Fruit fly (Drosophila melanogaster): Measurements from ENCODE around the gene CG33644.
A peak's percentile ranks its signal among the peaks of the same experiment; 100 is the strongest.

CG33644 gene

DNA sequence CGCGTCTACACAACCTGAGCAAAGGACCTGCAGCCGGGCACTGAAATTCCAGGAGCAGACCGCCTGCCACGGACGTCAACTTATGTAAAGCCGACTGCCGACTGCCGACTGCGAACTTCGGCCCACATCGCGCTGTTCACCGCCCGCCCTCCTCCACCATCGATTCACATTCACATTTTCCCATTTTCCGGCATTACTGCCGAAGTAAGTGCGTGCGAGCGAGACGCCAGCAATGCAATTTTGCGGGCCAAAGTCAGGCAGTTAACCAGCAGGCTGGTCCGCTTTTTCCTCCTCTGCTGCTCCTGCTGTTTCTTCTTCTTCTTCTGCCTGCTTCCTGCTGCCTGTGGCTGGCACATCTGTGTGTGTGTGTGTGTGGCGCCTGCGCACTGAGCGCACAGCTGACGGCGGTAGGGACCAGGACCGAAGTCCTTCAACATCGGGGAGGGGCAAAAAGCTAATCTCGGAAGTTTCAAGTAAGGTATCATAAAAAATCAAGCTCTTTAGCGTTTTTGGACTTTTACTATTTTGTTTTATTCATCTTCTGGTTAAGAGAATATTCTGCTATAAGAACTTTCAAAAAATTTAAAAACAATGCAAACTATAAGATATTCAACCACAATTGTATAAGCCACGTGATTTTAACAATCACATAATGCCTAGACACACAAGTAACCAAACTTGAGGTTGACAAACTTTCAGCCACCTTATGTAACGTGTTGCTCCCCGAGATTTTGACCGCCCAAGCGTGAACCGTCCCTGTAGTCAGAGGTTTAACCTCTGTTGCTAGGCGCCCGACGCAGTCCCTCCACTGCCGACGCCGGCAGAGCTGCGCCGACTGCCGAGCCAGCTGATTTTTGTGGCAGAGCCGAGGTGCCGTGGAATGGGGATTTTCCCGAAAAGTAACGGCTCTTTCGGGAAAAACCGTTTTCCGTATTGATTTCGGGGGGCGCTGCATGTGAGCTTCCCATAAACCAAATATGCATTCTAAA, 16.1 kb downstream of the CG33644 start (continued):
- TF ChIP-seq ci (GFP tag; IDR thresholded peaks at IDR 0.05) (no peak; the same call in 2 of the 3 replicates), CG18619 (GFP tag; optimal IDR thresholded peaks at IDR 0.05) (peak; percentile 30), Lim3 (GFP tag; IDR thresholded peaks at IDR 0.05) (no peak), her (GFP tag; optimal IDR thresholded peaks at IDR 0.05) (no peak), Opbp (GFP tag; IDR thresholded peaks at IDR 0.05; ENCODE audit: partially characterized antibody) (peak; percentile 60; the same call in 1 of the 3 replicates), lov (optimal IDR thresholded peaks at IDR 0.05) (no peak), lov (GFP tag; IDR thresholded peaks at IDR 0.05) (0 out of 3 replicates have a peak, but pooled peaks have one; percentile 36), HHEX (GFP tag; optimal IDR thresholded peaks at IDR 0.05) (peak; percentile 21), mam (GFP tag; optimal IDR thresholded peaks at IDR 0.05) (peak; percentile 69), bbx (GFP tag; IDR thresholded peaks at IDR 0.05; ENCODE audit: partially characterized antibody) (0 out of 2 replicates have a peak, but pooled peaks have one; percentile 38), CTCF (GFP tag; optimal IDR thresholded peaks at IDR 0.05) (no peak), TFAM (GFP tag; optimal IDR thresholded peaks at IDR 0.05) (no peak), Mrtf (GFP tag; IDR thresholded peaks at IDR 0.05) (no peak), CG7786 (GFP tag; optimal IDR thresholded peaks at IDR 0.05) (peak; percentile 76), HLHmδ (GFP tag; optimal IDR thresholded peaks at IDR 0.05) (no peak), disco-r (GFP tag; optimal IDR thresholded peaks at IDR 0.05) (no peak), dpn (GFP tag; optimal IDR thresholded peaks at IDR 0.05) (peak; percentile 36 to 58), aop (GFP tag; IDR thresholded peaks at IDR 0.05) (no peak), CG1024 (GFP tag; IDR thresholded peaks at IDR 0.05) (no peak), ro (GFP tag; IDR thresholded peaks at IDR 0.05) (no peak), Meics (GFP tag; optimal IDR thresholded peaks at IDR 0.05) (peak; percentile 76), Oli (tag; optimal IDR thresholded peaks at IDR 0.05) (peak; percentile 35), CG9609 (GFP tag; optimal IDR thresholded peaks at IDR 0.05) (peak; percentile 68), pzg (GFP tag; optimal IDR thresholded peaks at IDR 0.05) (no peak), CG11456 (GFP tag; IDR thresholded peaks at IDR 0.05) (peak; percentile 63), fd96Cb (tag; optimal IDR thresholded peaks at IDR 0.05) (peak; percentile 34), da (GFP tag; optimal IDR thresholded peaks at IDR 0.05) (no peak), Hmx (GFP tag; optimal IDR thresholded peaks at IDR 0.05) (peak; percentile 45), CG31365 (tag; optimal IDR thresholded peaks at IDR 0.05) (no peak), run (tag; optimal IDR thresholded peaks at IDR 0.05) (no peak), CG9876 (GFP tag; optimal IDR thresholded peaks at IDR 0.05) (peak; percentile 35), Rx (GFP tag; IDR thresholded peaks at IDR 0.05) (no peak), GATAe (GFP tag; conservative IDR thresholded peaks at IDR 0.05) (no peak), Taf1 (GFP tag; IDR thresholded peaks at IDR 0.05) (no peak), CG31441 (GFP tag; IDR thresholded peaks at IDR 0.05) (peak; percentile 44; the same call in 1 of the 2 replicates), CG3065 (GFP tag; optimal IDR thresholded peaks at IDR 0.05) (no peak), cato (GFP tag; optimal IDR thresholded peaks at IDR 0.05; ENCODE audit: borderline replicate concordance) (no peak), eyg (GFP tag; optimal IDR thresholded peaks at IDR 0.05) (no peak), NFAT (GFP tag; IDR thresholded peaks at IDR 0.05) (peak; percentile 34), lbe (GFP tag; optimal IDR thresholded peaks at IDR 0.05) (no peak), Ada2b (GFP tag; IDR thresholded peaks at IDR 0.05) (0 out of 2 replicates have a peak, but pooled peaks have one; percentile 21), gro (GFP tag; optimal IDR thresholded peaks at IDR 0.05) (peak; percentile 6), CG14710 (tag; optimal IDR thresholded peaks at IDR 0.05) (peak; percentile 37), CG2199 (GFP tag; IDR thresholded peaks at IDR 0.05) (no peak), Atf6 (GFP tag; IDR thresholded peaks at IDR 0.05) (no peak), ewg (GFP tag; optimal IDR thresholded peaks at IDR 0.05) (peak; percentile 91), ind (GFP tag; optimal IDR thresholded peaks at IDR 0.05) (peak; percentile 48), nmo (GFP tag; optimal IDR thresholded peaks at IDR 0.05) (peak; percentile 55), ac (GFP tag; optimal IDR thresholded peaks at IDR 0.05) (no peak), CG10366 (GFP tag; IDR thresholded peaks at IDR 0.05) (no peak; the same call in 1 of the 2 replicates)

All from whole organism, embryonic.